Fruit fly (Drosophila melanogaster) ovary, adult (tissue): Measurements from ENCODE around the gene CG9312.

Experiments
- CG17801 ChIP-seq: fragments of 200-800 bp; optimal IDR thresholded peaks from 2 replicates; lab custom pipeline; 2019; ENCODE audit warnings: missing biosample characterization, mild to moderate bottlenecking, missing genetic modification characterization, moderate library complexity; ENCODE audit not compliant: partially characterized antibody

Gene CG9312

DNA sequence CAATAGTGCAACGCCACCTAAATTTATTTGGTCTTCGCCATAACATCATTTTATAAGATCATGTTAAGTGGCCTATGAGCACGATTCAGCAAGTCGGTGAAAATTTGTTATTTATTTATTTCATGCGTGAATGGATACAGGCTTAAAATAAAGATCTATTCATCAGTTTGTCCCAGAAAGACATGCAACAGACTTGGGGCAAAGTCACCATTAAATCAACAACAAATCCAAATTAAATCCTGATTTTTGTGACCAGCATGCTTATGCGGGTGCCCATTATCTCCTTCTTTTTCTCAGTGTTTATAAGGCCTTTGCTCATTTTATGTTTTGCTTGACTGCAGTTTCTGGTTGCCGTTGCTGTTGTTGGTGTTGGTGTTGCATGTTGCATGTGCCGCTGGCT is 42.4 kb downstream of the CG9312 start:
- no peak for TF ChIP-seq CG17801 (GFP tag; lab: Kevin White, UChicago)

DNA sequence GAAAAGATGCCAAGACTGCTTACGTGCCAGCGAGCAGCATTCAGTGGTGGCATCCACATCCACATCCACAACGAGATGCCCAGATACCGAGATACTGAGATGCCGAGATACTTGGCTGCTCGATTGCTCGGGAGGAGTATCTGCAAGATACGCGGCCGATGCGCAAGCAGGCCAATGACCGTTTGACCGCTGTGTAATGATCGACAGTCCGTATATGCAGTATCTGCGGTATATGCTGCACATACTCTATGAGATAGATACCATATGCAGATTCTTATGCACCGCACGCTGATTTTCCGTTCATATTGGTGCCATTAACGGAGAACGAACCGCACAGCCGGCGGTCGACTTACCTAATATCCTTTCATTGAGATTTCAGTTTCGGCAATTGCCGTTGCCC is 43.7 kb downstream of the CG9312 start:
- no peak for TF ChIP-seq CG17801 (GFP tag; lab: Kevin White, UChicago)

DNA sequence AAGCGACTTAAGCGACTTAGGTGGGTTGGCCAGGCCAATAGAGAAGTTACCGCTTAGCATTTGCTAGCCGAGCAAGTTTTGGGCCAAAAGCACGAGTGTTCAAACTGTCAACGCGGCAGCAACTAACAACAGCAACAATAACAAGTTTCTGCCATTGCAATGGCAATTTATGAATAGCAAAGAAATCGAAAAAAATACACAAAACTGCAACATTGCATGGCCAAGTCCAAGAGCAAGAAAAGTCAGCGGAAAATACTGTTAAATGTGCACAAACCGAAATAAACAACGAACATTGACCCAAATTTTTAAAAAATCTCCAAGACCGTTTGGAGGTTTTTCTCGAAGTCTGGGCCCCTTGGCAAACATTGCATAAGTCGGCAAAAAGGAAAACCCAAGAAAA is 44.8 kb downstream of the CG9312 start:
- no peak for TF ChIP-seq CG17801 (GFP tag; lab: Kevin White, UChicago)

DNA sequence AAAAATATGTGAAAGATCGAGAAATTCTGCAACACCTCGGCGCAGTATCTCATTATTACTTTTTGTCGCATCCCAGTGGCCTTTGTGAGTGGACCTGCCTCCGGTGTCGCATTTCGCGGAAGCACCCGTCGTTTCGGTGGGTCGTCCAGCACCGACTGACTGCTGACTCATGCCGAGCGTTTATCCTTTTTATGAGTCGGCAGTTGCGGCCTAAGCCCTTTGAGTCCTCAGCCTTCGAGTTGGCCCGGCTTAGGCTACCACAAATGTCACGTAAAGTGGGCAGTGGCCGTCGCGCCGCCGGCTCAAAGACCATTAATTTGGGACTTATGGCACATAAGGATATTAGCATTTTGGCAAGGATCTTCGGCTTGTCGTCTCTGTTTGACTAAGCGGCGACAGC is 46.2 kb downstream of the CG9312 start:
- no peak for TF ChIP-seq CG17801 (GFP tag; lab: Kevin White, UChicago)

DNA sequence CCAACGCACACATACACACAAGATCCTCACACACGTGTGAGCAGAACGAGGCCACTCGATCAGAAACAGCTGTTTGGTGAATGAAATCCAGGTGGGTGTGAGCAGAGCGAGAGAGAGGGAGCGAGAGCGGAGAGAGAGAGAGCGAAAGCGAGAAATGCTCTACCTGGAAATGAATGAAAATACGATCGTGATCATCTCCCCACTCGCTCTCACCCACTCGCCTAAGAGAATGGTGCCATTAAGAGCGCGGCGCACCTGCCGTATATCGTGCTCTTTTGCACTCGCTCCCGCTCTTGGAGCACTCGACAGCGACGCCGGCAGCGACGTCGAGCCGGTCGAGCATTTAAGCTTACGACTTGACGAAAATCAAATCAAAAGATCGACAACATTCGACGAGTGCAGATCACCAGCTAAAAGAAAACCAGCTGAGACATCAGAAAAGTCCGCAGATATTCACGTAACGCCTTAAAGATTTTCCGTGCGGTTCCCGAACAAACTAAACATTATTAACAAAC is 47.2 kb downstream of the CG9312 start, which contains the start of the genes tal-1A, tal-2A, tal-3A and tal-AA:
TSS of gene tal-1A (plus strand) at position 374 of the 515 bp plus-strand sequence.
TSS of gene tal-2A (plus strand) at position 374 of the 515 bp plus-strand sequence.
TSS of gene tal-3A (plus strand) at position 374 of the 515 bp plus-strand sequence.
TSS of gene tal-AA (plus strand) at position 374 of the 515 bp plus-strand sequence.
- peak; percentile 52 for TF ChIP-seq CG17801 (GFP tag; lab: Kevin White, UChicago)

DNA sequence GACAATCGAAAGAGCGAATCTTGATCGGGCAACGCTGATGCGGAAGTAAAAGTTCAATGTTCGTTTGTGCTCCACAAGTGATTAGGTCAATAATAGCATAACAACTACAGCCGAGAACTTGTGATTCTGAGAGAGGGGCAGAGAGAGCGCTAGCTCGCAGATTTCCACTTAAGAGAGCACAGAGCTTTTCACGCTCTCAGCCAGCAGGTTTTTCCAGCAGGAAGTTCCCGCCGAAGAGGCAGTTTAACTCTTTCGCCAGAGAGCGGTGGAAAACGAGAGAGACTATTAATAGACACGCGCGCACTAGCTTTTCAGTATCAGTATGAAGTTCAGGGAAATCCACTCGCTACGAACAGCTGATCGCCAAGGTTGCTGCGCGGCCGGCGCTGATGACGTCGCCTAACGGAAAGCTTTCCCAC is 49.5 kb downstream of the CG9312 start:
- no peak for TF ChIP-seq CG17801 (GFP tag; lab: Kevin White, UChicago)

DNA sequence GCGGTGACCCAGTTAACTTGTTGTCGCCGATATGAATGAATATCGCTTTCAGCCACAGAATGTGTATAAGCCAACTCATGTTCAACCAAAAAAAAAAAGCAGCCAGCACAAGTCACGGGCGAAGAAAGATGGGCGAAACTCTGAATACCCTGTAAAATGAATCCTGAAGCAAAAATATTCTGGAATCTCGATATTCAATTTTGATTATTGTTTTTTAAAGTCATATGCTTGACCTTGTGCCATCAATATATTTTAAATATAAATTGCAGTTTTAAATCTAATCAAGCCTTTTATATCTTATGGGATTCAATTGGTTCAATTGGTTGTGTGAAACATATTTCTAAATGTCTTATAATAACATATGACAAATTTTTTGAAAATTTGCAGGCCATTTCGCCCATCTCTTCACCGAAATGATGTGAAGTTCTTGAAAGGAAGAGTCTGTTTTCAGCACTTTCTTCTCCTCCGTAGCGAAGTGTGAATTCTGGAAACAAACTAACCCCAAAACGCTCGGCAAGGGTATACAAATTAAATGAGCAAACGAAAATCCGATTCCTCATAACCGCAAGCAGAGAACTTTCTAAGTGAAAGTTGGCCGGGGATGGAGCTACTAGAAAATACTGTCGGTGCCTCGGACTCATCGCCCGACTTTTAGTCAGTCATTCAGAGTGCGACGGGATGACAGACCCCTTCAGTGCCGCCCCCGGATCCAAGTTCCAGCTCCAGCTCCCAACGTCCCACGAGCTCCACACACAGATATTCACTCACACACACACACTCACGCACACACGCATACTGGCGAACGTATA is 50.2 kb downstream of the CG9312 start:
- TF ChIP-seq CG17801 (GFP tag; lab: Kevin White, UChicago): no peak

DNA sequence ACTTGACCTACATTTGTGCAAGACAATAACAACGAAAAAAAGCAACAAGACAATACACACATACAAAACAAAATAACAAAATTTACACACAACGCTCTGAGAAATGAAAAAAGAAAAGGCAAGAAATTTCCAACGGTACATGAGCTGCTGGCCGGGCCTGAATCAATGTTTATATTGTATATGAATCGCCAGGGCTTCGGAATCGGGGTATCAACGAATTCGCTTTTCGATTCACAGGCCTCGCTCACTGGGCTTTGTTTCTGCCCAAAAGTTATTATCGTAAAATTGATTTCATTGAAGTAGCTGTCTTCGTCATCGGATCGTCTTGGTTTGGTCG is 50.8 kb downstream of the CG9312 start:
- peak; percentile 69 for TF ChIP-seq CG17801 (GFP tag; lab: Kevin White, UChicago)
